Fruit fly (Drosophila melanogaster) Kc167 (cell line): Measurements from ENCODE around the gene CG15362.

ENCODE experiments used
- Sin3A ChIP-seq: fragments of >200 bp; optimal IDR thresholded peaks from 2 replicates; lab custom pipeline; 2018; ENCODE audit warnings: missing external identifiers
- h ChIP-seq: fragments of >200 bp; optimal IDR thresholded peaks from 3 replicates; lab custom pipeline; 2018; ENCODE audit warnings: missing external identifiers
- psq ChIP-seq: fragments of >200 bp; optimal IDR thresholded peaks from 2 replicates; lab custom pipeline; 2017; ENCODE audit warnings: missing external identifiers

dm6 chr2L:1960056-1960455, 20.9 kb upstream of the CG15362 start:
- TF ChIP-seq Sin3A (lab: Kevin White, UChicago) (no peak), h (lab: Kevin White, UChicago) (no peak), psq (lab: Kevin White, UChicago) (no peak)
